Worm (Caenorhabditis elegans) whole organism, L4 larva: Measurements from ENCODE around the gene ntl-9.

Experiments used
- D1046.2 ChIP-seq: fragments of 200-800 bp; sonication (Bioruptor generic); IDR thresholded peaks from 2 replicates; pipeline ENCODE4 v1.3.6; 2022; ENCODE audit warnings: missing genetic modification characterization, missing compliant biosample characterization
- F10B5.3 ChIP-seq: sonication (generic microtip); optimal IDR thresholded peaks from 2 replicates; lab custom pipeline; 2016; ENCODE audit warnings: mild to moderate bottlenecking, missing genetic modification characterization, missing compliant biosample characterization
- F49E8.2 ChIP-seq: sonication (generic microtip); optimal IDR thresholded peaks from 2 replicates; lab custom pipeline; 2016; ENCODE audit warnings: missing compliant biosample characterization, mild to moderate bottlenecking, missing genetic modification characterization, borderline replicate concordance
- R02D3.7 ChIP-seq: fragments of 150-350 bp; sonication (generic microtip); optimal IDR thresholded peaks from 3 replicates; lab custom pipeline; 2014; ENCODE audit warnings: missing biosample characterization, missing genetic modification characterization
- Y105C5A.15 ChIP-seq: fragments of 200-800 bp; sonication (Bioruptor generic); IDR thresholded peaks from 2 replicates; pipeline ENCODE4 v1.3.6; 2022; ENCODE audit warnings: missing genetic modification characterization, missing compliant biosample characterization
- Y48G9A.11 ChIP-seq: fragments of 200-800 bp; sonication (Bioruptor generic); IDR thresholded peaks from 2 replicates; pipeline ENCODE4 v1.3.6; 2022; ENCODE audit warnings: missing genetic modification reagents, missing genetic modification characterization, missing compliant biosample characterization
- Y5F2A.4 ChIP-seq: fragments of 200-800 bp; sonication (Bioruptor generic); optimal IDR thresholded peaks from 2 replicates; lab custom pipeline; 2018; ENCODE audit warnings: mild to moderate bottlenecking, missing genetic modification characterization, missing compliant biosample characterization
- Y75B8A.6 ChIP-seq: fragments of 200-800 bp; sonication (Bioruptor generic); IDR thresholded peaks from 2 replicates; pipeline ENCODE4 v1.3.6; 2022; ENCODE audit warnings: missing genetic modification reagents, missing genetic modification characterization, missing compliant biosample characterization
- aha-1 ChIP-seq: fragments of 150-350 bp; peaks from one replicate; lab custom pipeline; 2014; ENCODE audit warnings: missing biosample characterization, missing genetic modification characterization
- ama-1 ChIP-seq: fragments of 150-350 bp; optimal IDR thresholded peaks from 2 replicates; lab custom pipeline; 2014; ENCODE audit warnings: inconsistent platforms, mixed read lengths
- attf-4 ChIP-seq: sonication (generic microtip); optimal IDR thresholded peaks from 3 replicates; lab custom pipeline; 2017; ENCODE audit warnings: missing biosample characterization, missing genetic modification characterization
- ceh-20 ChIP-seq: fragments of 200-800 bp; sonication (Bioruptor generic); IDR thresholded peaks from 2 replicates; pipeline ENCODE4 v1.3.6; 2022; ENCODE audit warnings: missing genetic modification reagents, missing genetic modification characterization, missing compliant biosample characterization
- ceh-82 ChIP-seq: sonication (generic microtip); optimal IDR thresholded peaks from 2 replicates; lab custom pipeline; 2017; ENCODE audit warnings: missing biosample characterization, missing genetic modification characterization
- ces-1 ChIP-seq: fragments of 150-350 bp; sonication (generic microtip); optimal IDR thresholded peaks from 4 replicates; lab custom pipeline; 2014; ENCODE audit warnings: missing biosample characterization, missing genetic modification reagents, missing genetic modification characterization
- cey-2 ChIP-seq: sonication (generic microtip); optimal IDR thresholded peaks from 3 replicates; lab custom pipeline; 2017; ENCODE audit warnings: missing genetic modification characterization, mild to moderate bottlenecking, missing compliant biosample characterization, antibody characterized with exemption, borderline replicate concordance; ENCODE audit not compliant: insufficient read depth
- ctbp-1 ChIP-seq: fragments of 200-800 bp; sonication (Bioruptor generic); IDR thresholded peaks from 2 replicates; pipeline ENCODE4 v1.3.6; 2022; ENCODE audit warnings: missing genetic modification reagents, missing genetic modification characterization, missing compliant biosample characterization
- daf-8 ChIP-seq: fragments of 200-800 bp; sonication (Bioruptor generic); IDR thresholded peaks from 2 replicates; pipeline ENCODE4 v1.3.6; 2022; ENCODE audit warnings: missing genetic modification characterization, missing compliant biosample characterization
- dmd-6 ChIP-seq: fragments of 200-800 bp; sonication (Bioruptor generic); IDR thresholded peaks from 2 replicates; pipeline ENCODE4 v1.3.6; 2022; ENCODE audit warnings: missing genetic modification reagents, missing genetic modification characterization, missing compliant biosample characterization
- dmd-8 ChIP-seq: fragments of 200-800 bp; sonication (Bioruptor generic); IDR thresholded peaks from 2 replicates; pipeline ENCODE4 v1.3.6; 2022; ENCODE audit warnings: missing genetic modification characterization, missing compliant biosample characterization
- duxl-1 ChIP-seq: sonication (generic microtip); optimal IDR thresholded peaks from 2 replicates; lab custom pipeline; 2016; ENCODE audit warnings: mild to moderate bottlenecking, missing genetic modification characterization, moderate library complexity, missing compliant biosample characterization; ENCODE audit not compliant: poor library complexity
- dve-1 ChIP-seq: sonication (generic microtip); optimal IDR thresholded peaks from 2 replicates; lab custom pipeline; 2017; ENCODE audit warnings: antibody characterized with exemption, mild to moderate bottlenecking, missing genetic modification characterization, missing compliant biosample characterization; ENCODE audit not compliant: insufficient read depth
- fkh-10 ChIP-seq: fragments of 150-350 bp; optimal IDR thresholded peaks from 2 replicates; lab custom pipeline; 2014; ENCODE audit warnings: missing biosample characterization, missing genetic modification reagents, missing genetic modification characterization
- hif-1 ChIP-seq, 2 experiments: sonication (generic microtip); optimal IDR thresholded peaks; 2 replicates each; lab custom pipeline; 2016 to 2017; ENCODE audit warnings: missing compliant biosample characterization in 2 of 2, missing genetic modification characterization in 2 of 2, missing genetic modification reagents in 2 of 2, missing genotype in 2 of 2, mild to moderate bottlenecking in 1 of 2
- hlh-30 ChIP-seq: sonication (generic microtip); optimal IDR thresholded peaks from 2 replicates; lab custom pipeline; 2017; ENCODE audit warnings: antibody characterized with exemption, mild to moderate bottlenecking, missing genetic modification characterization, missing compliant biosample characterization; ENCODE audit not compliant: insufficient read depth
- lin-1 ChIP-seq: fragments of 200-800 bp; sonication (Bioruptor generic); IDR thresholded peaks from 2 replicates; pipeline ENCODE4 v1.3.6; 2022; ENCODE audit warnings: missing genetic modification reagents, missing genetic modification characterization, missing compliant biosample characterization
- lin-39 ChIP-seq: fragments of 150-350 bp; optimal IDR thresholded peaks from 2 replicates; lab custom pipeline; 2014; ENCODE audit warnings: missing biosample characterization, missing genetic modification reagents, missing genetic modification characterization
- lir-3 ChIP-seq: sonication (generic microtip); optimal IDR thresholded peaks from 2 replicates; lab custom pipeline; 2016; ENCODE audit warnings: mild to moderate bottlenecking, missing genetic modification characterization, missing compliant biosample characterization
- lsy-2 ChIP-seq, 2 experiments: fragments of 150-350 bp in 1 of 2; sonication (generic microtip) in 1 of 2; optimal IDR thresholded peaks; 2 replicates each; lab custom pipeline; 2014 to 2017; ENCODE audit warnings: missing biosample characterization in 2 of 2, missing genetic modification characterization in 2 of 2
- mdt-29 ChIP-seq: fragments of 200-800 bp; sonication (Bioruptor generic); IDR thresholded peaks from 2 replicates; pipeline ENCODE4 v1.3.6; 2022; ENCODE audit warnings: missing genetic modification reagents, missing genetic modification characterization, missing compliant biosample characterization
- mes-2 ChIP-seq: sonication (generic microtip); optimal IDR thresholded peaks from 2 replicates; lab custom pipeline; 2016; ENCODE audit warnings: missing genotype, mild to moderate bottlenecking, missing genetic modification characterization, missing compliant biosample characterization; ENCODE audit not compliant: poor library complexity, severe bottlenecking
- mxl-2 ChIP-seq: fragments of 200-800 bp; sonication (Bioruptor generic); conservative IDR thresholded peaks from 2 replicates; pipeline ENCODE4 v1.3.6; 2022; ENCODE audit warnings: missing genetic modification reagents, missing genetic modification characterization, missing compliant biosample characterization
- nhr-11 ChIP-seq: fragments of 150-350 bp; optimal IDR thresholded peaks from 2 replicates; lab custom pipeline; 2014; ENCODE audit warnings: missing biosample characterization, missing genetic modification characterization
- nhr-237 ChIP-seq: sonication (generic microtip); optimal IDR thresholded peaks from 2 replicates; lab custom pipeline; 2017; ENCODE audit warnings: missing biosample characterization, missing genetic modification characterization
- nhr-28 ChIP-seq: fragments of 150-350 bp; optimal IDR thresholded peaks from 2 replicates; lab custom pipeline; 2014; ENCODE audit warnings: missing biosample characterization, missing genetic modification characterization
- nhr-42 ChIP-seq: fragments of 200-800 bp; sonication (Bioruptor generic); IDR thresholded peaks from 2 replicates; pipeline ENCODE4 v1.3.6; 2022; ENCODE audit warnings: missing genetic modification characterization, missing compliant biosample characterization
- nhr-76 ChIP-seq: fragments of 150-350 bp; optimal IDR thresholded peaks from 2 replicates; lab custom pipeline; 2014; ENCODE audit warnings: missing biosample characterization, missing genetic modification characterization
- pha-4 ChIP-seq, 2 experiments: fragments of 150-350 bp in 1 of 2; fragments of 200-800 bp in 1 of 2; sonication (Bioruptor generic) in 1 of 2; IDR thresholded peaks in 1 of 2; optimal IDR thresholded peaks in 1 of 2; 2 replicates each; pipeline versions ENCODE4 v1.3.6 to Lab custom; 2014 to 2022; ENCODE audit warnings: missing genetic modification characterization in 2 of 2, missing genetic modification reagents in 2 of 2, missing biosample characterization in 1 of 2, missing compliant biosample characterization in 1 of 2
- saeg-2 ChIP-seq: fragments of 200-800 bp; sonication (Bioruptor generic); IDR thresholded peaks from 2 replicates; pipeline ENCODE4 v1.3.6; 2022; ENCODE audit warnings: missing genetic modification reagents, missing genetic modification characterization, missing compliant biosample characterization
- snpc-4 ChIP-seq: fragments of 150-350 bp; optimal IDR thresholded peaks from 2 replicates; lab custom pipeline; 2014; ENCODE audit warnings: missing biosample characterization, missing genetic modification characterization
- spr-1 ChIP-seq: sonication (generic microtip); optimal IDR thresholded peaks from 2 replicates; lab custom pipeline; 2016; ENCODE audit warnings: mild to moderate bottlenecking, missing genetic modification characterization, missing compliant biosample characterization
- unc-39 ChIP-seq: sonication (generic microtip); optimal IDR thresholded peaks from 2 replicates; lab custom pipeline; 2017; ENCODE audit warnings: missing biosample characterization, missing genetic modification characterization
- vab-7 ChIP-seq: fragments of 200-800 bp; sonication (Bioruptor generic); IDR thresholded peaks from 2 replicates; pipeline ENCODE4 v1.3.6; 2022; ENCODE audit warnings: missing genetic modification reagents, missing genetic modification characterization, missing compliant biosample characterization
- zag-1 ChIP-seq: fragments of 150-350 bp; optimal IDR thresholded peaks from 2 replicates; lab custom pipeline; 2014; ENCODE audit warnings: missing biosample characterization, missing genetic modification characterization
- zip-2 ChIP-seq: fragments of 150-350 bp; optimal IDR thresholded peaks from 2 replicates; lab custom pipeline; 2014; ENCODE audit warnings: missing biosample characterization, missing genetic modification characterization
- ztf-11 ChIP-seq: fragments of 150-350 bp; optimal IDR thresholded peaks from 2 replicates; lab custom pipeline; 2014; ENCODE audit warnings: missing biosample characterization, missing genetic modification characterization
- ztf-7 ChIP-seq: fragments of 150-350 bp; optimal IDR thresholded peaks from 2 replicates; lab custom pipeline; 2014; ENCODE audit warnings: missing biosample characterization, missing genetic modification characterization

ntl-9 gene

ce11 chrIII:4906896-4907295 lies 37.4 kb upstream of the ntl-9 start, which contains the start of gene rom-1:
Gene rom-1 (plus strand): TSS chrIII:4907196.
- TF ChIP-seq ctbp-1 (GFP tag; lab: Robert Waterston, UW) (no peak), fkh-10 (GFP tag; lab: Kevin White, UChicago) (no peak), Y75B8A.6 (no peak), hif-1 (tag; optimal IDR thresholded peaks at IDR 0.05; lab: Kevin White, UChicago) (no peak), ztf-7 (tag; lab: Kevin White, UChicago) (no peak), ceh-20 (no peak), unc-39 (tag; lab: Kevin White, UChicago) (no peak)

DNA sequence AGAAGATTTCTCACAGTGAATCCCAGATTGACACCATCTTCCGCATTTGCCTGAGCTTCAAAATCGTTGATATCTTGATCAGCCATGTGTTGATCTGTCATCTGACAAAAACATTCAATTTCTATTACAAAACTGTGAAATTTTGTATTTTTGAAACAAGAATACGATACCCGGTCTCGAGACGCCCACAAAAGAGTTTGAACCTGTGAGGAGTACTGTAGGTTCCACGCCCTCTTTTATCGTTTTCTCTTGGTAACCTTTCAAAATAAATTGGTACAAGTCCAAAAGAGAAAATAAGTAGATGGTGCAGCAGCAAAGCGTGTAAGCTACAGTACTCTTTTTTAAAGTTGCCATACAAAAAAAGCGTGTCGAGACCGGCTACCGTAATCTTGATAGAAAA lies 34.4 kb upstream of the ntl-9 start, which contains the start of gene F26F4.12:
Gene F26F4.12, minus strand, starts transcription at position 101 of the 400 bp plus-strand sequence.
- TF ChIP-seq Y105C5A.15 (GFP tag; lab: Robert Waterston, UW), result no peak
- TF ChIP-seq vab-7, result no peak
- no peak for TF ChIP-seq dmd-6
- no peak for TF ChIP-seq R02D3.7 (tag; lab: Kevin White, UChicago)
- no peak for TF ChIP-seq ztf-7 (tag; lab: Kevin White, UChicago)
- no peak for TF ChIP-seq nhr-11 (tag; lab: Kevin White, UChicago)
- TF ChIP-seq aha-1 (tag; lab: Kevin White, UChicago), result no peak
- no peak for TF ChIP-seq zag-1 (tag; lab: Kevin White, UChicago)
- TF ChIP-seq Y5F2A.4 (GFP tag; lab: Kevin White, UChicago), result no peak
- no peak for TF ChIP-seq daf-8
- TF ChIP-seq, all 104 proteins: peak for 0

ce11 chrIII:4910956-4911355 lies 33.4 kb upstream of the ntl-9 start, which contains the start of gene F26F4.2:
Gene F26F4.2 (plus strand): TSS chrIII:4911256.
- TF ChIP-seq spr-1, result no peak
- TF ChIP-seq D1046.2 (GFP tag; lab: Robert Waterston, UW), result no peak
- TF ChIP-seq nhr-237 (tag; lab: Kevin White, UChicago), result no peak
- no peak for TF ChIP-seq nhr-28 (tag; lab: Kevin White, UChicago)
- no peak for TF ChIP-seq ceh-82 (tag; lab: Kevin White, UChicago)
- no peak for TF ChIP-seq aha-1 (tag; lab: Kevin White, UChicago)
- no peak for TF ChIP-seq F49E8.2 (tag; lab: Kevin White, UChicago)
- no peak for TF ChIP-seq attf-4 (tag; lab: Kevin White, UChicago)
- no peak for TF ChIP-seq hlh-30 (tag; lab: Kevin White, UChicago)
- TF ChIP-seq fkh-10 (GFP tag; lab: Kevin White, UChicago), result no peak
- no peak for TF ChIP-seq ama-1 (lab: Kevin White, UChicago)

DNA sequence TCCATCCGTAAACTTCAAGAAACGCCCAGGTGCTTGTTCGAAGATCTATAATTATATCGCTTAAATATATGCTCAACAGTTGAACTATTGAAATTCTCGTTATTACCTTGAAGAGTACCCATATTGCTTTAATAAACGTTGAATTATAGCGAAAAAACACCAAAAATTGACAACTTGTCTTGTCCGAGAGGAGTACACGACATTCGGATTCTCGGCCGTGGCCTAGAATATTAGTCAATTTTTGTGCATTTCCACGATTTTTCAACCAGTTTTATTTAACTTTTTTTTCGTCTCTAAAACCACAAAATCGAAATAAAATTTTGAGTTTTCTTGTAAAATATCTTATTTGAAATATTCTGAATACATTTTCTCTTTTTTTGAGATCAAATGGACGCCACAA lies 32.0 kb upstream of the ntl-9 start, which contains the start of the genes F26F4.9 and cee-1:
Gene F26F4.9, minus strand, starts transcription at position 205 of the 400 bp plus-strand sequence.
Gene cee-1, plus strand, starts transcription at position 383 of the 400 bp plus-strand sequence.
- no peak for TF ChIP-seq duxl-1
- no peak for TF ChIP-seq dmd-8 (GFP tag; lab: Robert Waterston, UW)
- TF ChIP-seq ces-1 (GFP tag; lab: Kevin White, UChicago), result no peak
- no peak for TF ChIP-seq mxl-2 (GFP tag; lab: Robert Waterston, UW)
- no peak for TF ChIP-seq nhr-42 (GFP tag; lab: Robert Waterston, UW)
- no peak for TF ChIP-seq mdt-29 (GFP tag; lab: Robert Waterston, UW)
- TF ChIP-seq lsy-2 (tag; optimal IDR thresholded peaks at IDR 0.05; lab: Kevin White, UChicago), result peak in 1 of 2 experiments; percentile 74
- no peak for TF ChIP-seq ctbp-1 (GFP tag; lab: Robert Waterston, UW)
- no peak for TF ChIP-seq lin-1 (GFP tag; lab: Robert Waterston, UW)
- 0 out of 2 replicates have a peak, but pooled peaks have one; percentile 15 for TF ChIP-seq Y48G9A.11 (GFP tag; lab: Robert Waterston, UW)
- TF ChIP-seq pha-4 (GFP tag; IDR thresholded peaks at IDR 0.05; lab: Robert Waterston, UW), result no peak
- TF ChIP-seq pha-4 (tag; optimal IDR thresholded peaks at IDR 0.05; lab: Kevin White, UChicago), result no peak
- TF ChIP-seq lin-39 (tag; lab: Kevin White, UChicago), result no peak
- no peak for TF ChIP-seq ztf-11 (tag; lab: Kevin White, UChicago)
- no peak for TF ChIP-seq snpc-4
- TF ChIP-seq cey-2 (tag; lab: Kevin White, UChicago), result no peak
- no peak for TF ChIP-seq nhr-76
- TF ChIP-seq zag-1 (tag; lab: Kevin White, UChicago), result no peak
- no peak for TF ChIP-seq F10B5.3 (tag; lab: Kevin White, UChicago)
- TF ChIP-seq mes-2 (tag; lab: Kevin White, UChicago), result peak; percentile 97
- no peak for TF ChIP-seq ceh-20
- no peak for TF ChIP-seq saeg-2 (GFP tag; lab: Robert Waterston, UW)
- TF ChIP-seq zip-2 (tag; lab: Kevin White, UChicago), result no peak
- TF ChIP-seq lir-3 (tag; lab: Kevin White, UChicago), result no peak
- peak; percentile 44 for TF ChIP-seq dve-1 (tag; lab: Kevin White, UChicago)
